Fruit fly (Drosophila melanogaster): Measurements from ENCODE around the gene CG11164.

The CG11164 gene

dm6 chrX:13679565-13679964 is 11.8 kb downstream of the CG11164 start:
- TF ChIP-seq CTCF (optimal IDR thresholded peaks at IDR 0.05) = no peak
- no peak for TF ChIP-seq CG8478 (optimal IDR thresholded peaks at IDR 0.05)

DNA sequence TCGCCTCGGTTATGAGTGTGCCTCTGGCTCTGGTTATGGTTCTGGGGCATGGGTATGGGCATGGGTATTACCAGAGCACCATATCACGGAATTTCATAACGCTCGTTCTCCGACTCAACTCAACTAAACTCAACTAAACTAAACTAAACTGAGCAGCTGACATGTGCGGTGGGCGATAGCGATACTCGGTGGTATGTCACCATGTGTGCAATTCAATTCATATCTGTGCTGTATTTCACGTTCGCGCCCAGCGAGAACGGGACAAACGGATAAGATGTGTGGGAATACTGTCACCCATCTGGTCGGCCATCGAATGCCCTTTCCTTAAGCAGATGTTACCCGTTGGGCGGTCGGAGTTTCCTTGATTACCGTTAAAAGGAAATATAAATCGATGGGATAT is 12.4 kb downstream of the CG11164 start, which contains the start of gene CG12177:
Gene CG12177 (minus strand): TSS at position 239 of the 400 bp plus-strand sequence.
- TF ChIP-seq CTCF (optimal IDR thresholded peaks at IDR 0.05) (no peak), CG8478 (optimal IDR thresholded peaks at IDR 0.05) (no peak)

DNA sequence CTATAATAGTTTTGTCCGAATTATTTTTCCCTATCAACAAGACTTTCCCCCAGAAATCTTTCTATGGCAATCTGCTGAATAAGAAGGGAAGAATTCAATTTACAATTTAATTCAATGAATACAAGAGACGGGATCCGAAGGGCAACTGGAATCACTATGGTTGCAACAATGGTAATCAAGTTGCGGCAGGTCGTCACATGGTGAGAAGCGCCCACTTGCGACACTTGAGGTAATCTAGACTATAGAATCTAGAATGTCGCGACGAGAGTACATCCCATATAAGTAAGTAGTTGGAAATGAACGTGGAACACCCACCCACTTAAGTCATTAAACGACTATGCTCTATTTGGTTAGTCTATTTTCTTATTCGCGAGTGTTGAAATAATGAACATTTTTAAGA is 14.1 kb downstream of the CG11164 start:
- TF ChIP-seq CG8478 (optimal IDR thresholded peaks at IDR 0.05) (no peak), CTCF (optimal IDR thresholded peaks at IDR 0.05) (no peak)

DNA sequence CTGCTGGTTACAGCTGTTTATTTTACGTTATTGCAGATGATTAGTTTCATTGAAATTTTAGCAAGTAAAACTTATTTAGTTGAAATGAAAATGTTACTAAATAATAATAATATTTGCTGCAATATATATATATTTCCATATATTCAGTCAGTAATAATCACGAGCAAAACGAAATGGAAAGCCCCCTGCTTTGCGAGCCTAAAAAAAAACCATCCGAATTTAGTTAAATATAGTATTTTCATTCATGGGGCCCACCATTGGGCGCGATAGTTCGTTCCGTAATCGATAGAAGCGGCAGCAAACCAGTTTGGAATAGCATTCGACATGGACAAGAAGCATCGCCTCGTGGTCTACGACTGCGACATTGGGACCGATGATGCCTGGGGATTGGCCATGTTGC is 14.8 kb downstream of the CG11164 start, which contains the start of gene CG11158:
Gene CG11158 (plus strand): TSS at position 301 of the 400 bp plus-strand sequence.
- TF ChIP-seq CTCF (optimal IDR thresholded peaks at IDR 0.05) = no peak

- TF ChIP-seq CTCF (optimal IDR thresholded peaks at IDR 0.05) = no peak
- TF ChIP-seq CG8478 (optimal IDR thresholded peaks at IDR 0.05) = no peak
These were observed 24.2 kb downstream of the CG11164 start, which contains the start of gene Nna1 for dm6 chrX:13691992-13692391. Nna1 (plus strand) TSS chrX:13692292.

- no peak for TF ChIP-seq CG8478 (optimal IDR thresholded peaks at IDR 0.05)
- TF ChIP-seq CTCF (optimal IDR thresholded peaks at IDR 0.05) = no peak
These were observed 31.1 kb downstream of the CG11164 start for dm6 chrX:13698717-13699427.

DNA sequence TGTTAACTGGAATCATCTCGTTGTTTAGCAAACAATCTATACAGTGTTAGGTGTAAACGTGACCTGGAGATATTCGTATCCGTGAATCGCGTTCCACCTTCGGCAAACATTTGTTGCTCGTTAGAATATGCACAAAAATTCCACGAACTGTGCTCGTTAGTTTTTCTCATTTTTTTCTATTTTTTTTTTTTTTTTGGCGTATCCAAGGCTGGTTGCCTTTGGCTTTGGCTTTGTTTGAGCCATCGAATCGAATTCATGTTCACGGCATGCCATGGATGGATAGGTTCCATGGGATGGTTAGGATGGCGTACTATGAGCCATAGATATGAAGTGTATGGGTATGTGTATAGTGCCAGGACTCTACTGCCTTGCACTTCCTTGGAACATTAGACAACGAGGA is 31.9 kb downstream of the CG11164 start:
- TF ChIP-seq CTCF (optimal IDR thresholded peaks at IDR 0.05) (no peak), CG8478 (optimal IDR thresholded peaks at IDR 0.05) (no peak)

DNA sequence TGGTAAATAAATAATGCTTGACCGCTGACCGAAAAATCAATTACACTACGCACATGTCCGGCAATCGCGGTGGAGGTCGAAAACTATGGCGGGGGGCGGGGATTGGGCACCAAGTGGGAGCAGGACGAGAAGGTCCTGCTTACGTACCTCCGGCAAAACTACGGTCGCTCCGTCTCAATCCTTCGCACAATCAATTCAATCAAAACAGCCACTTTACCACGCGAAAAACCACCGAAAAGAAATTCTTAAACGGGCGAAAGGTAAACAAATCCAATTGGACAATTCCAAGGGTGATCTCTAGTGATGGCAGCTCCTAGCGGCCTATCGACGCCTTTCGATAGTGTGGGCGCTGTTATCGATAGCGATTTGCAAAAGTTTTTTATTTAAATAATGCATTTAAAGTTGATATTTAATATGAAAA is 50.2 kb downstream of the CG11164 start, which contains the start of gene Nadsyn:
Gene Nadsyn (minus strand): TSS at position 304 of the 421 bp plus-strand sequence.
- no peak for TF ChIP-seq CG8478 (optimal IDR thresholded peaks at IDR 0.05)
- TF ChIP-seq CTCF (optimal IDR thresholded peaks at IDR 0.05) = no peak
